Fruit fly (Drosophila melanogaster): ENCODE measurements around the gene dgrn.

Gene dgrn

DNA sequence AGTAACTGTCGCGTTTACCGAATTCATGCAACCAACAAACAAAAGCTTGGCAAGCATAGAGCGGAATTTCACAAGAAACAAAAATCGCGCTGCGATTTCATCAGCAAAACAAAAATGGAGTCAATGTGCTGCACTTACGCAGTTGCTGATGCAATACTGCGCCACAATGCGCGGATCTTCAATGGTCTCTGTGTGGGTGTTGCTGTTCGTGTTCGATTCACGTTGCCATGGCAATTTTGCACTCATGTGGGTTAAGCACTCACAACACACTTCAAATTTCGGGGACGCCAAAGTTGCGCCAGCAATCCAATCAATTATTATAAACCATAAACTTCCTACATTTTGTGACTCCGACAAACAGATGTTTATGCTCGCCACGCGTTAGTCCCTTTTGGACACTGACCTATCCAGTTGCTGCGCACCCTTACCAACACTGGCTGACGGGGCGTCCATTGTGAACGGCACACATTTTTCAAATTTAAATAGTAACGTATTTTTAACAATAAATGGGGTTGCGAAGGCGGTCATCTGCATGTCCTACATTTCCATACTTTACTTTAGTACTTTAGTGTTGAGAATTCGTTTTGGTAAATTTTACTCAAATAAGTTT is 37.7 kb downstream of the dgrn start, which contains the start of gene CG2017 (continued):
- TF ChIP-seq esn (GFP tag; optimal IDR thresholded peaks at IDR 0.05) (peak; percentile 46), vri (GFP tag; optimal IDR thresholded peaks at IDR 0.05) (peak; percentile 94), CG3032 (tag; optimal IDR thresholded peaks at IDR 0.05) (peak; percentile 19), CG31627 (GFP tag; optimal IDR thresholded peaks at IDR 0.05) (peak; percentile 41), Gug (GFP tag; IDR thresholded peaks at IDR 0.05) (no peak), Sox15 (GFP tag; optimal IDR thresholded peaks at IDR 0.05) (no peak), CG6854 (GFP tag; optimal IDR thresholded peaks at IDR 0.05) (no peak), CG9139 (GFP tag; optimal IDR thresholded peaks at IDR 0.05) (no peak), Hr4 (GFP tag; optimal IDR thresholded peaks at IDR 0.05) (no peak), dsx (GFP tag; optimal IDR thresholded peaks at IDR 0.05; ENCODE audit: poor library complexity, severe bottlenecking) (peak; percentile 34), Hr38 (GFP tag; optimal IDR thresholded peaks at IDR 0.05) (no peak), CG8319 (GFP tag; optimal IDR thresholded peaks at IDR 0.05) (no peak), OdsH (GFP tag; optimal IDR thresholded peaks at IDR 0.05) (peak; percentile 25), lz (GFP tag; optimal IDR thresholded peaks at IDR 0.05) (peak; percentile 42), Eip78C (GFP tag) (peak; percentile 58), eg (GFP tag; IDR thresholded peaks at IDR 0.05) (peak; percentile 21; the same call in 1 of the 3 replicates), CG4318 (GFP tag; optimal IDR thresholded peaks at IDR 0.05) (no peak), CG34406 (GFP tag; optimal IDR thresholded peaks at IDR 0.05) (peak; percentile 23)

DNA sequence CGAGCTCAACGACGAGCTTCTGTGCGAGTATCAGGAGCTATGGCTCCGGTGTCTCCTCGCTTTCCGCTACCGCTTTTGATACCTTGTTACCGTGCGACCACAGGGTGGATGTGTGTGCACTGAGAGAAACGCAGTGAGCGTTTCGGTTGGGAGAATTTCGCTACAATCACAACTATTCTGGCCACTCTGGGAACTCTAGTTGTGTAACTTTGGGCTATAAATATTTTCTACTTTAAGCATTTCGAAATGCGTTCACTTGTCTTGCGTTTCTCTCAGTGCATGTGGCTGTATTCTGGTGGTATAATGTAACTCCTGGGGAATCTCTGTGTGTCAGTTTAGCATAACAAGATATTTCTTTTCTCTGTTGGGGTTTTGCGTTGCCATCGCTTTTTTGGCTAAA is 47.0 kb downstream of the dgrn start:
- TF ChIP-seq OdsH (GFP tag; optimal IDR thresholded peaks at IDR 0.05) (peak; percentile 5), fd59A (GFP tag; optimal IDR thresholded peaks at IDR 0.05) (peak; percentile 6), vri (GFP tag; optimal IDR thresholded peaks at IDR 0.05) (no peak), CG6163 (GFP tag; IDR thresholded peaks at IDR 0.05) (peak; percentile 11; the same call in 1 of the 3 replicates), CG10669 (GFP tag; optimal IDR thresholded peaks at IDR 0.05) (peak; percentile 24), CG3919 (GFP tag; optimal IDR thresholded peaks at IDR 0.05) (no peak), svp (GFP tag) (peak; percentile 64), achi (GFP tag; optimal IDR thresholded peaks at IDR 0.05) (peak; percentile 2), CG6792 (GFP tag; optimal IDR thresholded peaks at IDR 0.05) (no peak), Eip78C (GFP tag) (no peak), CG32006 (GFP tag; optimal IDR thresholded peaks at IDR 0.05) (peak; percentile 3), CG10631 (GFP tag; optimal IDR thresholded peaks at IDR 0.05) (peak; percentile 34), pdm3 (GFP tag; optimal IDR thresholded peaks at IDR 0.05) (peak; percentile 9), topi (GFP tag; optimal IDR thresholded peaks at IDR 0.05) (peak; percentile 3), CG31627 (GFP tag; optimal IDR thresholded peaks at IDR 0.05) (peak; percentile 3), CG8632 (GFP tag; optimal IDR thresholded peaks at IDR 0.05) (no peak), eg (GFP tag; IDR thresholded peaks at IDR 0.05) (peak; percentile 12; the same call in 1 of the 3 replicates), acj6 (GFP tag; optimal IDR thresholded peaks at IDR 0.05) (peak; percentile 9)
